Worm (Caenorhabditis elegans): ENCODE measurements around the gene aakg-4.

- TF ChIP-seq F49E8.2 (tag; optimal IDR thresholded peaks at IDR 0.05; ENCODE audit: borderline replicate concordance) (no peak), ceh-20 (GFP tag; IDR thresholded peaks at IDR 0.05) (no peak), lir-3 (tag; optimal IDR thresholded peaks at IDR 0.05) (no peak), lin-13 (GFP tag; optimal IDR thresholded peaks at IDR 0.05) (no peak)
Measured at ce11 chrX:2274237-2274636, 44.9 kb downstream of the aakg-4 start, which contains the start of gene AH9.4.
